ENCODE assay signal across 1 fruit fly cellular context in genomic region chr2L:7777979-7778692, dm6.
TF ChIP-seq lines count a peak whose summit lies in the region.

Gene CG7179 (minus strand): TSS chr2L:7778029.

TF ChIP-seq in whole organism, embryonic, 481 proteins besides CTCF, POLR2A, EP300 and RAD21 (continued from another document):
- TF ChIP-seq ap (GFP tag; IDR thresholded peaks at IDR 0.05; lab: Robert Waterston, UW) (no peak), H15 (GFP tag; IDR thresholded peaks at IDR 0.05; lab: Robert Waterston, UW) (no peak), seq (GFP tag; IDR thresholded peaks at IDR 0.05; lab: Robert Waterston, UW) (no peak), so (GFP tag; IDR thresholded peaks at IDR 0.05; lab: Robert Waterston, UW) (no peak), Doc2 (GFP tag; IDR thresholded peaks at IDR 0.05; lab: Robert Waterston, UW) (no peak), CG6765 (GFP tag; optimal IDR thresholded peaks at IDR 0.05; lab: Kevin White, UChicago) (peak; percentile 24), zf30C (GFP tag; optimal IDR thresholded peaks at IDR 0.05; lab: Kevin White, UChicago) (no peak), CG17385 (GFP tag; optimal IDR thresholded peaks at IDR 0.05; lab: Kevin White, UChicago) (no peak), Oaz (GFP tag; IDR thresholded peaks at IDR 0.05; lab: Robert Waterston, UW) (no peak), CG43689 (GFP tag; IDR thresholded peaks at IDR 0.05; lab: Robert Waterston, UW) (no peak), Myb (GFP tag; optimal IDR thresholded peaks at IDR 0.05; lab: Kevin White, UChicago) (no peak), CG13287 (GFP tag; IDR thresholded peaks at IDR 0.05; lab: Robert Waterston, UW; ENCODE audit: partially characterized antibody) (no peak), CG4328 (GFP tag; optimal IDR thresholded peaks at IDR 0.05; lab: Kevin White, UChicago) (peak; percentile 1), CG3163 (GFP tag; optimal IDR thresholded peaks at IDR 0.05; lab: Kevin White, UChicago) (no peak), pita (GFP tag; optimal IDR thresholded peaks at IDR 0.05; lab: Kevin White, UChicago) (no peak), sens (GFP tag; lab: Kevin White, UChicago) (peak; percentile 83), CG12391 (tag; optimal IDR thresholded peaks at IDR 0.05; lab: Kevin White, UChicago) (no peak), CoRest (tag; optimal IDR thresholded peaks at IDR 0.05; lab: Kevin White, UChicago) (peak; percentile 21), Stat92E (GFP tag; optimal IDR thresholded peaks at IDR 0.05; lab: Kevin White, UChicago) (no peak), mld (GFP tag; IDR thresholded peaks at IDR 0.05; lab: Robert Waterston, UW; ENCODE audit: partially characterized antibody) (no peak), sd (tag; optimal IDR thresholded peaks at IDR 0.05; lab: Kevin White, UChicago) (no peak), CG18476 (GFP tag; optimal IDR thresholded peaks at IDR 0.05; lab: Kevin White, UChicago) (no peak), CG11695 (GFP tag; IDR thresholded peaks at IDR 0.05; lab: Robert Waterston, UW) (no peak), wdn (GFP tag; IDR thresholded peaks at IDR 0.05; lab: Robert Waterston, UW) (no peak), gce (GFP tag; IDR thresholded peaks at IDR 0.05; lab: Robert Waterston, UW) (no peak), knrl (GFP tag; IDR thresholded peaks at IDR 0.05; lab: Robert Waterston, UW; ENCODE audit: partially characterized antibody) (no peak), CG15073 (GFP tag; optimal IDR thresholded peaks at IDR 0.05; lab: Kevin White, UChicago) (no peak), HmgZ (tag; optimal IDR thresholded peaks at IDR 0.05; lab: Kevin White, UChicago) (no peak), mirr (GFP tag; optimal IDR thresholded peaks at IDR 0.05; lab: Kevin White, UChicago) (no peak), dimm (GFP tag; IDR thresholded peaks at IDR 0.05; lab: Robert Waterston, UW) (no peak), CG15514 (GFP tag; optimal IDR thresholded peaks at IDR 0.05; lab: Kevin White, UChicago) (peak; percentile 17), CG6791 (GFP tag; IDR thresholded peaks at IDR 0.05; lab: Robert Waterston, UW; ENCODE audit: partially characterized antibody) (no peak), ind (GFP tag; optimal IDR thresholded peaks at IDR 0.05; lab: Kevin White, UChicago) (no peak), gsb-n (tag; optimal IDR thresholded peaks at IDR 0.05; lab: Kevin White, UChicago) (no peak), CG12071 (GFP tag; optimal IDR thresholded peaks at IDR 0.05; lab: Kevin White, UChicago) (peak; percentile 26), Dek (tag; optimal IDR thresholded peaks at IDR 0.05; lab: Kevin White, UChicago) (no peak), mam (GFP tag; optimal IDR thresholded peaks at IDR 0.05; lab: Kevin White, UChicago) (no peak), CG1024 (GFP tag; IDR thresholded peaks at IDR 0.05; lab: Robert Waterston, UW) (no peak), Vsx1 (GFP tag; optimal IDR thresholded peaks at IDR 0.05; lab: Kevin White, UChicago) (no peak), E2f2 (GFP tag; IDR thresholded peaks at IDR 0.05; lab: Robert Waterston, UW) (no peak), cato (GFP tag; optimal IDR thresholded peaks at IDR 0.05; lab: Kevin White, UChicago; ENCODE audit: borderline replicate concordance) (no peak), caup (GFP tag; optimal IDR thresholded peaks at IDR 0.05; lab: Kevin White, UChicago; ENCODE audit: severe bottlenecking) (peak; percentile 27), CG6854 (GFP tag; optimal IDR thresholded peaks at IDR 0.05; lab: Kevin White, UChicago) (no peak), CG6813 (GFP tag; optimal IDR thresholded peaks at IDR 0.05; lab: Kevin White, UChicago) (peak; percentile 21), CG17912 (GFP tag; optimal IDR thresholded peaks at IDR 0.05; lab: Kevin White, UChicago) (no peak), CG13296 (GFP tag; optimal IDR thresholded peaks at IDR 0.05; lab: Kevin White, UChicago) (peak; percentile 64), eve (GFP tag; optimal IDR thresholded peaks at IDR 0.05; lab: Kevin White, UChicago) (no peak), stwl (tag; optimal IDR thresholded peaks at IDR 0.05; lab: Kevin White, UChicago) (no peak), Pdp1 (GFP tag; optimal IDR thresholded peaks at IDR 0.05; lab: Kevin White, UChicago) (peak in 1 of 2 experiments; percentile 62), CG2678 (tag; optimal IDR thresholded peaks at IDR 0.05; lab: Kevin White, UChicago) (peak; percentile 72), CG16863 (GFP tag; optimal IDR thresholded peaks at IDR 0.05; lab: Kevin White, UChicago) (no peak), CG2889 (GFP tag; IDR thresholded peaks at IDR 0.05; lab: Robert Waterston, UW) (no peak), CG2120 (GFP tag; optimal IDR thresholded peaks at IDR 0.05; lab: Kevin White, UChicago) (no peak), CG10462 (GFP tag; optimal IDR thresholded peaks at IDR 0.05; lab: Kevin White, UChicago) (no peak), D (optimal IDR thresholded peaks at IDR 0.05; lab: Kevin White, UChicago) (no peak), D (GFP tag; optimal IDR thresholded peaks at IDR 0.05; lab: Kevin White, UChicago) (no peak), CG11093 (GFP tag; IDR thresholded peaks at IDR 0.05; lab: Robert Waterston, UW) (no peak), gsb (GFP tag; IDR thresholded peaks at IDR 0.05; lab: Robert Waterston, UW) (no peak), CG10321 (GFP tag; IDR thresholded peaks at IDR 0.05; lab: Robert Waterston, UW) (no peak), pzg (GFP tag; optimal IDR thresholded peaks at IDR 0.05; lab: Kevin White, UChicago) (no peak), CG7928 (GFP tag; optimal IDR thresholded peaks at IDR 0.05; lab: Kevin White, UChicago) (no peak), maf-S (GFP tag; optimal IDR thresholded peaks at IDR 0.05; lab: Kevin White, UChicago) (no peak), Rfx (GFP tag; IDR thresholded peaks at IDR 0.05; lab: Robert Waterston, UW) (no peak), inv (GFP tag; IDR thresholded peaks at IDR 0.05; lab: Robert Waterston, UW; ENCODE audit: partially characterized antibody) (no peak), sens-2 (GFP tag; IDR thresholded peaks at IDR 0.05; lab: Robert Waterston, UW) (no peak), CG4707 (GFP tag; optimal IDR thresholded peaks at IDR 0.05; lab: Kevin White, UChicago) (no peak), Atf-2 (GFP tag; optimal IDR thresholded peaks at IDR 0.05; lab: Kevin White, UChicago) (no peak), grn (GFP tag; optimal IDR thresholded peaks at IDR 0.05; lab: Kevin White, UChicago) (no peak), ssp (GFP tag; IDR thresholded peaks at IDR 0.05; lab: Robert Waterston, UW) (no peak), Dbx (GFP tag; IDR thresholded peaks at IDR 0.05; lab: Robert Waterston, UW) (no peak), CG13624 (GFP tag; optimal IDR thresholded peaks at IDR 0.05; lab: Kevin White, UChicago) (no peak), CG8290 (GFP tag; optimal IDR thresholded peaks at IDR 0.05; lab: Kevin White, UChicago) (no peak), CG8290 (tag; optimal IDR thresholded peaks at IDR 0.05; lab: Kevin White, UChicago) (peak in 1 of 2 experiments; percentile 41), CHES-1-like (GFP tag; optimal IDR thresholded peaks at IDR 0.05; lab: Kevin White, UChicago) (no peak), Dip3 (GFP tag; optimal IDR thresholded peaks at IDR 0.05; lab: Kevin White, UChicago) (no peak), dmrt99B (tag; optimal IDR thresholded peaks at IDR 0.05; lab: Kevin White, UChicago) (peak; percentile 32), CG34376 (GFP tag; optimal IDR thresholded peaks at IDR 0.05; lab: Kevin White, UChicago) (peak; percentile 5), Trl (optimal IDR thresholded peaks at IDR 0.05; lab: Kevin White, UChicago) (no peak), Trl (GFP tag; optimal IDR thresholded peaks at IDR 0.05; lab: Kevin White, UChicago) (no peak), CG8478 (optimal IDR thresholded peaks at IDR 0.05; lab: Kevin White, UChicago) (no peak), Tbp (GFP tag; optimal IDR thresholded peaks at IDR 0.05; lab: Kevin White, UChicago) (no peak), Doc3 (GFP tag; IDR thresholded peaks at IDR 0.05; lab: Robert Waterston, UW; ENCODE audit: partially characterized antibody) (no peak), crol (GFP tag; IDR thresholded peaks at IDR 0.05; lab: Robert Waterston, UW) (no peak), HLH3B (GFP tag; IDR thresholded peaks at IDR 0.05; lab: Robert Waterston, UW) (no peak), croc (GFP tag; conservative IDR thresholded peaks at IDR 0.05; lab: Robert Waterston, UW) (no peak), CG11504 (tag; optimal IDR thresholded peaks at IDR 0.05; lab: Kevin White, UChicago) (no peak), CG7839 (tag; optimal IDR thresholded peaks at IDR 0.05; lab: Kevin White, UChicago) (peak; percentile 25), nom (GFP tag; optimal IDR thresholded peaks at IDR 0.05; lab: Kevin White, UChicago) (no peak), Hmr (GFP tag; optimal IDR thresholded peaks at IDR 0.05; lab: Kevin White, UChicago) (no peak), BtbVII (GFP tag; optimal IDR thresholded peaks at IDR 0.05; lab: Kevin White, UChicago) (peak; percentile 40), tap (tag; optimal IDR thresholded peaks at IDR 0.05; lab: Kevin White, UChicago) (no peak), CG16815 (GFP tag; optimal IDR thresholded peaks at IDR 0.05; lab: Kevin White, UChicago) (no peak), sim (GFP tag; IDR thresholded peaks at IDR 0.05; lab: Robert Waterston, UW) (no peak), nerfin-1 (tag; optimal IDR thresholded peaks at IDR 0.05; lab: Kevin White, UChicago) (no peak), CG2875 (GFP tag; optimal IDR thresholded peaks at IDR 0.05; lab: Kevin White, UChicago) (no peak), GATAe (GFP tag; conservative IDR thresholded peaks at IDR 0.05; lab: Robert Waterston, UW) (no peak), gro (GFP tag; optimal IDR thresholded peaks at IDR 0.05; lab: Kevin White, UChicago) (no peak), Sox100B (GFP tag; optimal IDR thresholded peaks at IDR 0.05; lab: Kevin White, UChicago) (peak; percentile 5), Antp (GFP tag; optimal IDR thresholded peaks at IDR 0.05; lab: Kevin White, UChicago) (no peak), insv (GFP tag; optimal IDR thresholded peaks at IDR 0.05; lab: Kevin White, UChicago) (no peak), CG18599 (GFP tag; optimal IDR thresholded peaks at IDR 0.05; lab: Kevin White, UChicago) (peak; percentile 38), CG3838 (GFP tag; optimal IDR thresholded peaks at IDR 0.05; lab: Kevin White, UChicago) (no peak), CG15011 (GFP tag; optimal IDR thresholded peaks at IDR 0.05; lab: Kevin White, UChicago) (peak; percentile 33), usp (GFP tag; optimal IDR thresholded peaks at IDR 0.05; lab: Kevin White, UChicago) (no peak), Taf1 (GFP tag; IDR thresholded peaks at IDR 0.05; lab: Robert Waterston, UW) (no peak), Deaf1 (tag; optimal IDR thresholded peaks at IDR 0.05; lab: Kevin White, UChicago) (no peak), HLHmδ (GFP tag; optimal IDR thresholded peaks at IDR 0.05; lab: Kevin White, UChicago) (no peak), Lim3 (GFP tag; IDR thresholded peaks at IDR 0.05; lab: Robert Waterston, UW) (no peak), gem (tag; optimal IDR thresholded peaks at IDR 0.05; lab: Kevin White, UChicago) (peak; percentile 27), Nf-YC (tag; optimal IDR thresholded peaks at IDR 0.05; lab: Kevin White, UChicago) (no peak), CG10147 (GFP tag; optimal IDR thresholded peaks at IDR 0.05; lab: Kevin White, UChicago) (no peak), CG17568 (GFP tag; optimal IDR thresholded peaks at IDR 0.05; lab: Kevin White, UChicago) (no peak), p53 (GFP tag; optimal IDR thresholded peaks at IDR 0.05; lab: Kevin White, UChicago) (no peak), chm (GFP tag; IDR thresholded peaks at IDR 0.05; lab: Robert Waterston, UW) (no peak), CG11560 (tag; IDR thresholded peaks at IDR 0.05; lab: Robert Waterston, UW) (no peak), zen (tag; optimal IDR thresholded peaks at IDR 0.05; lab: Kevin White, UChicago) (no peak), HLH4C (GFP tag; IDR thresholded peaks at IDR 0.05; lab: Robert Waterston, UW; ENCODE audit: partially characterized antibody) (no peak), CG7372 (GFP tag; IDR thresholded peaks at IDR 0.05; lab: Robert Waterston, UW) (no peak), gcm (GFP tag; optimal IDR thresholded peaks at IDR 0.05; lab: Kevin White, UChicago) (no peak), CG4424 (GFP tag; optimal IDR thresholded peaks at IDR 0.05; lab: Kevin White, UChicago) (no peak), CG7786 (GFP tag; optimal IDR thresholded peaks at IDR 0.05; lab: Kevin White, UChicago) (no peak), CG31388 (GFP tag; optimal IDR thresholded peaks at IDR 0.05; lab: Kevin White, UChicago) (no peak), shn (GFP tag; optimal IDR thresholded peaks at IDR 0.05; lab: Kevin White, UChicago) (no peak), CG17186 (GFP tag; optimal IDR thresholded peaks at IDR 0.05; lab: Kevin White, UChicago) (no peak), CG17328 (GFP tag; IDR thresholded peaks at IDR 0.05; lab: Robert Waterston, UW) (no peak), psq (GFP tag; optimal IDR thresholded peaks at IDR 0.05; lab: Kevin White, UChicago) (no peak), CG31224 (GFP tag; IDR thresholded peaks at IDR 0.05; lab: Robert Waterston, UW) (no peak), tin (GFP tag; optimal IDR thresholded peaks at IDR 0.05; lab: Kevin White, UChicago) (no peak), CG10959 (GFP tag; IDR thresholded peaks at IDR 0.05; lab: Robert Waterston, UW) (no peak)
TF ChIP-seq in whole organism, embryonic: peak in this region for 40.
